Worm (Caenorhabditis elegans) whole organism, late embryonic: Measurements from ENCODE around the gene R13A5.7.

Source experiments
- F13H6.1 ChIP-seq: sonication (generic microtip); optimal IDR thresholded peaks from 2 replicates; lab custom pipeline; 2016; ENCODE audit warnings: missing genetic modification characterization, missing compliant biosample characterization
- ceh-18 ChIP-seq: sonication (generic microtip); optimal IDR thresholded peaks from 2 replicates; lab custom pipeline; 2016; ENCODE audit warnings: missing genetic modification characterization, missing compliant biosample characterization
- ceh-22 ChIP-seq: sonication (generic microtip); optimal IDR thresholded peaks from 2 replicates; lab custom pipeline; 2017; ENCODE audit warnings: missing biosample characterization, missing genetic modification characterization
- ceh-30 ChIP-seq: fragments of 150-350 bp; optimal IDR thresholded peaks from 2 replicates; lab custom pipeline; 2014; ENCODE audit warnings: missing biosample characterization, missing genetic modification characterization
- ceh-6 ChIP-seq: fragments of 200-800 bp; sonication (Bioruptor generic); optimal IDR thresholded peaks from 2 replicates; lab custom pipeline; 2018; ENCODE audit warnings: mild to moderate bottlenecking, missing genetic modification characterization, missing compliant biosample characterization
- fax-1 ChIP-seq: sonication (generic microtip); optimal IDR thresholded peaks from 2 replicates; lab custom pipeline; 2016; ENCODE audit warnings: missing genotype, missing genetic modification characterization, missing compliant biosample characterization
- nfya-1 ChIP-seq: sonication (generic microtip); optimal IDR thresholded peaks from 2 replicates; lab custom pipeline; 2017; ENCODE audit warnings: missing genetic modification characterization, mild to moderate bottlenecking, missing compliant biosample characterization, antibody characterized with exemption, moderate library complexity
- nhr-11 ChIP-seq: fragments of 150-350 bp; optimal IDR thresholded peaks from 2 replicates; lab custom pipeline; 2014; ENCODE audit warnings: missing biosample characterization, missing genetic modification characterization
- pros-1 ChIP-seq: fragments of 150-350 bp; optimal IDR thresholded peaks from 2 replicates; lab custom pipeline; 2014; ENCODE audit warnings: missing biosample characterization, missing genetic modification reagents, missing genetic modification characterization
- rnt-1 ChIP-seq: sonication (generic microtip); optimal IDR thresholded peaks from 2 replicates; lab custom pipeline; 2016; ENCODE audit warnings: missing genetic modification characterization, missing compliant biosample characterization
- sox-2 ChIP-seq: fragments of 200-800 bp; sonication (Bioruptor generic); IDR thresholded peaks from 2 replicates; pipeline ENCODE4 v1.3.6; 2022; ENCODE audit warnings: missing genetic modification reagents, missing genetic modification characterization, missing compliant biosample characterization
- unc-55 ChIP-seq: sonication (generic microtip); optimal IDR thresholded peaks from 2 replicates; lab custom pipeline; 2017; ENCODE audit warnings: missing biosample characterization, missing genetic modification reagents, missing genetic modification characterization
- ztf-16 ChIP-seq: sonication (generic microtip); optimal IDR thresholded peaks from 2 replicates; lab custom pipeline; 2017; ENCODE audit warnings: missing genetic modification characterization, missing compliant biosample characterization

ce11 chrIII:7582885-7583284 is 13.0 kb upstream of the R13A5.7 start, which contains the start of gene R13A5.10:
- no peak for TF ChIP-seq sox-2 (GFP tag; lab: Robert Waterston, UW)
- no peak for TF ChIP-seq fax-1
- TF ChIP-seq F13H6.1 (tag; lab: Kevin White, UChicago) = no peak
- TF ChIP-seq ceh-30 (tag; lab: Kevin White, UChicago) = no peak
- TF ChIP-seq unc-55 (GFP tag; lab: Kevin White, UChicago) = no peak
- no peak for TF ChIP-seq nhr-11 (tag; lab: Kevin White, UChicago)
- no peak for TF ChIP-seq ceh-22 (tag; lab: Kevin White, UChicago)
- TF ChIP-seq nfya-1 (tag; lab: Kevin White, UChicago) = no peak
- no peak for TF ChIP-seq ztf-16 (tag; lab: Kevin White, UChicago)
- no peak for TF ChIP-seq pros-1
- no peak for TF ChIP-seq rnt-1 (tag; lab: Kevin White, UChicago)
- no peak for TF ChIP-seq ceh-6 (GFP tag; lab: Kevin White, UChicago)
- no peak for TF ChIP-seq ceh-18 (tag; lab: Kevin White, UChicago)
